Worm (Caenorhabditis elegans) whole organism, dauer: ENCODE measurements around the gene anmt-3.
"Not testable (repeated sequence)": the region's sequence is repeated elsewhere in the genome, so short reads cannot be mapped to it uniquely, and the experiment has no call there.

ENCODE experiments used
- unc-62 ChIP-seq: sonication (generic microtip); optimal IDR thresholded peaks from 2 replicates; lab custom pipeline; 2017; ENCODE audit warnings: missing biosample characterization, missing genetic modification reagents, missing genetic modification characterization

Gene anmt-3

ce11 chrV:9980731-9981483 is 22.8 kb upstream of the anmt-3 start, which contains the start of the genes ruvb-1 and tofu-1:
ruvb-1 (minus strand) TSS chrV:9980802.
tofu-1 (plus strand) TSS chrV:9981147.
- not testable (repeated sequence) for TF ChIP-seq unc-62 (GFP tag; lab: Kevin White, UChicago)

ce11 chrV:9978425-9978824 is 20.3 kb upstream of the anmt-3 start:
- no peak for TF ChIP-seq unc-62 (GFP tag; lab: Kevin White, UChicago)

- no peak for TF ChIP-seq unc-62 (GFP tag; lab: Kevin White, UChicago)
Measured at ce11 chrV:9977211-9977610, 19.1 kb upstream of the anmt-3 start.

- no peak for TF ChIP-seq unc-62 (GFP tag; lab: Kevin White, UChicago)
Measured at ce11 chrV:9976138-9976537, 18.0 kb upstream of the anmt-3 start, which contains the start of gene unc-41. unc-41 (minus strand) TSS chrV:9976238.

- TF ChIP-seq unc-62 (GFP tag; lab: Kevin White, UChicago): no peak
Measured at ce11 chrV:9974264-9974663, 16.1 kb upstream of the anmt-3 start.

ce11 chrV:9970119-9970518 is 12.0 kb upstream of the anmt-3 start:
- TF ChIP-seq unc-62 (GFP tag; lab: Kevin White, UChicago): no peak

- no peak for TF ChIP-seq unc-62 (GFP tag; lab: Kevin White, UChicago)
Measured at ce11 chrV:9965891-9966290, 7.8 kb upstream of the anmt-3 start.

ce11 chrV:9964152-9964785 is 6.1 kb upstream of the anmt-3 start:
- TF ChIP-seq unc-62 (GFP tag; lab: Kevin White, UChicago): no peak

- no peak for TF ChIP-seq unc-62 (GFP tag; lab: Kevin White, UChicago)
Measured at ce11 chrV:9962916-9963315, 4.8 kb upstream of the anmt-3 start.

ce11 chrV:9962394-9962793 is 4.3 kb upstream of the anmt-3 start, which contains the start of gene madf-4:
madf-4 (minus strand) TSS chrV:9962494.
- TF ChIP-seq unc-62 (GFP tag; lab: Kevin White, UChicago): no peak

- no peak for TF ChIP-seq unc-62 (GFP tag; lab: Kevin White, UChicago)
Measured at ce11 chrV:9960376-9960775, 2.2 kb upstream of the anmt-3 start, which contains the start of gene T07C12.10. T07C12.10 (minus strand) TSS chrV:9960476.

ce11 chrV:9958654-9959053 is 523 bp upstream of the anmt-3 start:
- TF ChIP-seq unc-62 (GFP tag; lab: Kevin White, UChicago): no peak

ce11 chrV:9952396-9952795 is 5.7 kb downstream of the anmt-3 start, which contains the start of gene mam-5:
mam-5 (plus strand) TSS chrV:9952699.
- TF ChIP-seq unc-62 (GFP tag; lab: Kevin White, UChicago): no peak

ce11 chrV:9950861-9951260 is 7.3 kb downstream of the anmt-3 start, which contains the start of gene ttr-46:
ttr-46 (plus strand) TSS chrV:9951233.
- no peak for TF ChIP-seq unc-62 (GFP tag; lab: Kevin White, UChicago)

- TF ChIP-seq unc-62 (GFP tag; lab: Kevin White, UChicago): no peak
Measured at ce11 chrV:9948840-9949239, 9.3 kb downstream of the anmt-3 start, which contains the start of gene nlp-58. nlp-58 (minus strand) TSS chrV:9948940.

- no peak for TF ChIP-seq unc-62 (GFP tag; lab: Kevin White, UChicago)
Measured at ce11 chrV:9944093-9944492, 14.0 kb downstream of the anmt-3 start, which contains the start of gene sre-28. sre-28 (plus strand) TSS chrV:9944393.
